Worm (Caenorhabditis elegans): Measurements from ENCODE around the gene H20J04.6.

Gene H20J04.6

DNA sequence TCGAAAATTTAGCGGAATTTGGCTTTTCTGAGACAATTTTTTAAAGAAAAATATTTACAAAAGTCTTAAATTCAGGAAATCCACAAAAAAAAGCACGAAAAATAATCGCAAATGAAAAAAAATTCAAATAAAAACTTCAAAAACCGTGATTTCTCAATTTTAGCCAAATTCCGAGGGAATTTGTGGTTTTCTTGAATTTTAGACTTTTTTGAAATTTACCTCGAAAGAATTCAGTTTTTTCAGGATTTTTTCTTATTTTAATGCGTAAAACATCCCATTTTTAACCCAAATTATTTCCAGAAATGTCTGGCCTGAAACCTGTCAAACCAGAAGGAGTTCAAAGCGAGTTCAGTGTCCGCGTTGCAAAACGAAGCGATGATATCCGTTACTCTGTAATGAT lies 21.7 kb upstream of the H20J04.6 start, which contains the start of gene gtf-2F1:
TSS of gene gtf-2F1 (plus strand) at position 301 of the 400 bp plus-strand sequence.
- TF ChIP-seq ztf-11 (tag; optimal IDR thresholded peaks at IDR 0.05) (no peak), C34F6.9 (tag; optimal IDR thresholded peaks at IDR 0.05) (no peak), nhr-23 (tag; optimal IDR thresholded peaks at IDR 0.05) (no peak), ama-1 (optimal IDR thresholded peaks at IDR 0.05) (no peak), elt-3 (tag; optimal IDR thresholded peaks at IDR 0.05) (no peak), nhr-12 (tag; optimal IDR thresholded peaks at IDR 0.05) (no peak), ceh-16 (tag; optimal IDR thresholded peaks at IDR 0.05) (no peak), gmeb-1 (tag; optimal IDR thresholded peaks at IDR 0.05) (no peak), sem-4 (tag; optimal IDR thresholded peaks at IDR 0.05) (no peak), nhr-10 (tag; optimal IDR thresholded peaks at IDR 0.05) (no peak), aly-2 (tag; optimal IDR thresholded peaks at IDR 0.05) (no peak), unc-55 (GFP tag; optimal IDR thresholded peaks at IDR 0.05) (no peak), ZK546.5 (tag; optimal IDR thresholded peaks at IDR 0.05) (no peak), lin-11 (tag; optimal IDR thresholded peaks at IDR 0.05) (no peak)

DNA sequence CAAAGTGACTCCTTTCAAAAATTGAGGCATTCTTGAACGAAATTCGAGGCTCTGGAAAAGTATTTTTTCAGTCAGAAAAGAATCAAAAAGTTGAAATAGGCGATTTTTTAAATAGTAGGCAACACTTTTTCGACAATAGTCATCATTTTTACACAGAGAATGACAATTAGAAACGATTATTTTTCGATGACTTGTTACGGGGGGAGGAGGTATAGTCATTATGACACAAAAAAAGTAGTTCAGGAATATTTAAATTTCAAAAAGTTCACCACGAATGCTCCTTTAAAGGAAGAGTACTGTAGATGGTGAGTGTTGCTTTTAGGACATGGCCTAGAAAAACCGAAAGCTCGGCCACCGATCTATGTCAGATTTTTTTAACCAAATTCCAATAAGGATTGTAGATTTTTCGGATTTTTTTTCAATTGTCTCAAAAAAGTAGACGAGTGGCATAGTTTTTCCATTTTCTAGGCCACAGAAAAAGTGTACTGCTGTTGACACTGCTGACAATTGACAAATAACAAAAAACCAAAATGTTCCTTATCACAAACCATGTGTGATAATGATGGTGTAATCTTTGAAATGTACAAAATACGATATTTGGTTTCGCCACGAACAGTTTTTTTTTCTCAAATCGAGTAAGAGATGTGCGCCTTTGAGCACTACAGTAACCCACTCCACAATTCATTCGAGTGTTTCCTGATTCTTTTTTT lies 16.0 kb upstream of the H20J04.6 start, which contains the start of gene Y52E8A.3:
TSS of gene Y52E8A.3 (minus strand) at position 51 of the 710 bp plus-strand sequence.
- TF ChIP-seq mdl-1 (tag; optimal IDR thresholded peaks at IDR 0.05) (no peak), elt-1 (tag; optimal IDR thresholded peaks at IDR 0.05) (no peak), ztf-1 (GFP tag; conservative IDR thresholded peaks at IDR 0.05) (no peak), ama-1 (optimal IDR thresholded peaks at IDR 0.05) (no peak), lin-11 (tag; optimal IDR thresholded peaks at IDR 0.05) (no peak), mbf-1 (tag; optimal IDR thresholded peaks at IDR 0.05) (no peak), ztf-4 (tag; optimal IDR thresholded peaks at IDR 0.05) (no peak), ceh-82 (tag; optimal IDR thresholded peaks at IDR 0.05) (no peak), crh-2 (tag; optimal IDR thresholded peaks at IDR 0.05) (no peak), lin-39 (tag; optimal IDR thresholded peaks at IDR 0.05) (no peak), nhr-6 (tag; optimal IDR thresholded peaks at IDR 0.05) (no peak), Y55F3AM.14 (GFP tag; optimal IDR thresholded peaks at IDR 0.05) (no peak)

DNA sequence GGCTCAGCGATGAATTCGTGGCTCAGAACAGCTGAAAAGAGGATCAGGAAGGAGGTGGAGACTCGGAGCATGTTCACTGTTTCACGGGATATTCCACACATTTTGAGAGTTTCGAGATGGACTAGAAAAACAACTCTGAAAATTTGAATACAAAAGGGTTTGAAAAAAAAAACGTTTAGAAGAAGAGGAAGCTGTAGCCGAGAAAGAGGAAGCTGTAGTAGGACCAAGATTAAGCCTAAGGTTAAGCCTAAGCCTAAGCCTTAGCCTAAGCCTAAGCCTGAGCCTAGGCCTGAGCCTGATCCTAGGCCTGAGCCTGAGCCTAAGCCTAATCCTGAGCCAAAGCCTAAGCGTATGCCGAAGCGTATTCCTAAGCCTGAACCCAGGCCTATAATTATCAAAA lies 10.9 kb upstream of the H20J04.6 start, which contains the start of gene plep-1:
TSS of gene plep-1 (minus strand) at position 101 of the 400 bp plus-strand sequence.
- TF ChIP-seq nhr-6 (tag; optimal IDR thresholded peaks at IDR 0.05) (no peak), nhr-25 (tag; optimal IDR thresholded peaks at IDR 0.05) (no peak), lsy-2 (tag; optimal IDR thresholded peaks at IDR 0.05) (no peak), nhr-12 (tag; optimal IDR thresholded peaks at IDR 0.05) (no peak), ztf-1 (GFP tag; conservative IDR thresholded peaks at IDR 0.05) (no peak), unc-62 (GFP tag; optimal IDR thresholded peaks at IDR 0.05) (no peak), sma-9 (GFP tag; optimal IDR thresholded peaks at IDR 0.05) (no peak), sma-9 (tag; optimal IDR thresholded peaks at IDR 0.05) (no peak), zag-1 (tag; optimal IDR thresholded peaks at IDR 0.05) (no peak), egl-27 (tag; optimal IDR thresholded peaks at IDR 0.05) (no peak), elt-1 (tag; optimal IDR thresholded peaks at IDR 0.05) (no peak), snpc-4 (tag; optimal IDR thresholded peaks at IDR 0.05) (no peak), F13H6.1 (tag; optimal IDR thresholded peaks at IDR 0.05) (no peak), Y55F3AM.14 (GFP tag; optimal IDR thresholded peaks at IDR 0.05) (no peak), sma-3 (GFP tag; optimal IDR thresholded peaks at IDR 0.05) (no peak), ceh-82 (tag; optimal IDR thresholded peaks at IDR 0.05) (no peak), ceh-16 (tag; optimal IDR thresholded peaks at IDR 0.05) (no peak), mdl-1 (tag; optimal IDR thresholded peaks at IDR 0.05) (no peak), ama-1 (optimal IDR thresholded peaks at IDR 0.05) (no peak), fos-1 (tag; optimal IDR thresholded peaks at IDR 0.05) (no peak)

DNA sequence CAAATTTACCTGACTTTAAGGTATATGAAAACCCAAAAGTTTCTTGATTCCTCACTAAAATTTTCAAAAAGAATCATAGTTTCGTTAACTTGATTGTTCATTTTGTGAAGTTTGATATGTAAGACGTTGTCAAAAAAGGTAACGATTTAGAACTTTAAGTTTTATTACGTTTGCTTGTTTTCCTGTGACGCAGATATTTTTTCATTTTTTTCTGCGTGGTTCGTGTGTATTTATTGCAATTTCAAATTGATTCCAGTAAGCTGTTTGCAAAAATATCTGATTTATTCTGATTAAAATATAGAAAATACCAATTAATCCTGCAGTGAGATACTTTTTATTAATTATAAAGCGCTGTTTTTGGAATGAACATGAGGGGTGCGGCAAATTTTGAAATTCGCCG lies 7.0 kb upstream of the H20J04.6 start, which contains the start of gene srw-40:
TSS of gene srw-40 (minus strand) at position 101 of the 400 bp plus-strand sequence.
- no peak for TF ChIP-seq skn-1 (tag; optimal IDR thresholded peaks at IDR 0.05)
- TF ChIP-seq egl-27 (tag; optimal IDR thresholded peaks at IDR 0.05), result no peak
- TF ChIP-seq mab-5 (tag; optimal IDR thresholded peaks at IDR 0.05), result no peak
- TF ChIP-seq lin-13 (GFP tag; optimal IDR thresholded peaks at IDR 0.05), result no peak
- TF ChIP-seq nhr-77 (tag; optimal IDR thresholded peaks at IDR 0.05), result no peak
- TF ChIP-seq lsy-2 (tag; optimal IDR thresholded peaks at IDR 0.05), result no peak
- no peak for TF ChIP-seq nhr-23 (tag; optimal IDR thresholded peaks at IDR 0.05)
- no peak for TF ChIP-seq dmd-4 (tag; optimal IDR thresholded peaks at IDR 0.05)
- no peak for TF ChIP-seq C34F6.9 (tag; optimal IDR thresholded peaks at IDR 0.05)
- TF ChIP-seq nhr-12 (tag; optimal IDR thresholded peaks at IDR 0.05), result no peak
- no peak for TF ChIP-seq lin-39 (tag; optimal IDR thresholded peaks at IDR 0.05)
